Worm (Caenorhabditis elegans) whole organism, young adult: ENCODE data around the gene T13C5.6.

Experiments used
- F10E7.11 ChIP-seq: sonication (generic microtip); optimal IDR thresholded peaks from 2 replicates; lab custom pipeline; 2017; ENCODE audit warnings: mild to moderate bottlenecking, missing genetic modification characterization, moderate library complexity, missing compliant biosample characterization
- rpc-1 ChIP-seq, 2 experiments: fragments of 150-350 bp in 1 of 2; sonication (generic microtip) in 1 of 2; optimal IDR thresholded peaks; 2 replicates each; lab custom pipeline; 2014 to 2018; ENCODE audit warnings: missing biosample characterization in 1 of 2, missing genetic modification characterization in 1 of 2, missing genetic modification reagents in 1 of 2, missing genotype in 1 of 2

- TF ChIP-seq F10E7.11 = no peak
- TF ChIP-seq rpc-1 (optimal IDR thresholded peaks at IDR 0.05; lab: Kevin White, UChicago) = no peak
- no peak for TF ChIP-seq rpc-1 (tag; optimal IDR thresholded peaks at IDR 0.05; lab: Kevin White, UChicago)
These were observed 43.8 kb upstream of the T13C5.6 start for ce11 chrX:6251321-6251720.
